Fruit fly (Drosophila melanogaster): ENCODE results near the gene COX7AL2.
A peak's percentile ranks its signal among the peaks of the same experiment; 100 is the strongest.

Gene COX7AL2

DNA sequence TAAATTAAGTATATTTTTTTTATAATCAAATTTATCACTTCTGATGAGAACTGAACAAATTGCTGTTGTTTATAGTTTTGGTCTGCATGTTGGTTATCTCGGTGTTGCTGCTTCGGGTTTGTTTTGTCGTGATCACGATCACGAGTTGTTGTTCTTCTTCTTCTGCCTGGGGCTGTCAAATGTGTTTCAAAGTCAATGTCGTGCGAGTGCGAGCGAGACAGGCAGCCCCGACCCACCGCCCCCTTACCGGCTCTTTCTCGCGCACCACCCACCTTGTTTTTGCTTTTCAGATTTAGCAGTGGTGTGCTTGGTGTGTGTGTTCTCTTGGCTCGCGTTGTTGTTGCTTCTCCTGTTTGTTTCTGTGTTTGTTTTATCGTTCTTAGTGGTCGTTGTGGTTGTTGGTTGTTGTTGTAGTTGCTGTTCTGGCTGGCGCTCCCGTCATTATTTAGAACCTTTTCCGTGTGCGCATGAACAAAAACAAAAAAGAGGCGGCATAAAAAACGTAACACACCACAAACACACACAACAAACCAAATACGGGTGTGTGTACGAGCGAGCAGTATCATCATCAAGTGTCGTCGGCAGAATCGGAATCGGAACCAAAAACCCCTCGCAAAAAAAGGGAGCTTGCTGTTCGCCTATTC, at the start of gene COX7AL2:
TSS of gene COX7AL2 (minus strand) at position 438 of the 644 bp plus-strand sequence.
- TF ChIP-seq EcR (GFP tag; optimal IDR thresholded peaks at IDR 0.05): peak in 1 of 2 experiments; percentile 89
- TF ChIP-seq usp (GFP tag; optimal IDR thresholded peaks at IDR 0.05): no peak

DNA sequence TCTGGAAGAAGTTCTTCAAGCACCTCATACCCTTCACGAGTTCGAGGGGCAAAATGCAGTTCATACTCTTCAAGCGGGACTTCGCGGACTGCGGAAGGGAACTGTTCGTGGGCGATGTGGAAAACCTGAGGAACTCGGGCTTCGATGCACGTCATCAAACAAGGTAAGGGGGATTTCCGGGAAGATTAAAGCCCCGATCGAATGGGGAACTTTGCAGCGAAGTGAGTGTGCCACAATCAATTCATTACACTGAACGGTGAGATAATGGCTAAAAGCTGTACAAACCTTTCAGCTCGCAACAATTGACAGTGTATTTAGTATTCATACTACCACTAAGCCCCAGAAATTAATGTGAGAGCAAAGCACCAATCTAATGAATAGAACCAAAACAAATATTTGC, 45.1 kb upstream of the COX7AL2 start:
- TF ChIP-seq usp (GFP tag; optimal IDR thresholded peaks at IDR 0.05): no peak
- TF ChIP-seq psq (optimal IDR thresholded peaks at IDR 0.05): no peak
- no peak for TF ChIP-seq pan (optimal IDR thresholded peaks at IDR 0.05)
- no peak for TF ChIP-seq Dll (optimal IDR thresholded peaks at IDR 0.05)
- no peak for TF ChIP-seq CG8478 (optimal IDR thresholded peaks at IDR 0.05)
- TF ChIP-seq EcR (GFP tag; optimal IDR thresholded peaks at IDR 0.05): no peak

- TF ChIP-seq EcR (GFP tag; optimal IDR thresholded peaks at IDR 0.05): peak in 1 of 2 experiments; percentile 42
- no peak for TF ChIP-seq psq (optimal IDR thresholded peaks at IDR 0.05)
- no peak for TF ChIP-seq CG8478 (optimal IDR thresholded peaks at IDR 0.05)
- no peak for TF ChIP-seq pan (optimal IDR thresholded peaks at IDR 0.05)
- TF ChIP-seq Dll (optimal IDR thresholded peaks at IDR 0.05): peak; percentile 96
- no peak for TF ChIP-seq usp (GFP tag; optimal IDR thresholded peaks at IDR 0.05)
Observed at dm6 chr2L:2242139-2242538, 44.4 kb upstream of the COX7AL2 start, which contains the start of gene CG4267. CG4267 (plus strand) TSS chr2L:2242378.

dm6 chr2L:2240493-2240892, 42.8 kb upstream of the COX7AL2 start, which contains the start of gene Tengl1:
Tengl1 (minus strand) TSS chr2L:2240593.
- TF ChIP-seq Dll (optimal IDR thresholded peaks at IDR 0.05): no peak
- TF ChIP-seq EcR (GFP tag; optimal IDR thresholded peaks at IDR 0.05): no peak
- TF ChIP-seq usp (GFP tag; optimal IDR thresholded peaks at IDR 0.05): no peak
- TF ChIP-seq CG8478 (optimal IDR thresholded peaks at IDR 0.05): no peak
- TF ChIP-seq pan (optimal IDR thresholded peaks at IDR 0.05): no peak
- TF ChIP-seq psq (optimal IDR thresholded peaks at IDR 0.05): no peak

dm6 chr2L:2239284-2239683, 41.6 kb upstream of the COX7AL2 start, which contains the start of gene Tengl2:
Tengl2 (minus strand) TSS chr2L:2239384.
- TF ChIP-seq pan (optimal IDR thresholded peaks at IDR 0.05): no peak
- no peak for TF ChIP-seq usp (GFP tag; optimal IDR thresholded peaks at IDR 0.05)
- no peak for TF ChIP-seq EcR (GFP tag; optimal IDR thresholded peaks at IDR 0.05)

DNA sequence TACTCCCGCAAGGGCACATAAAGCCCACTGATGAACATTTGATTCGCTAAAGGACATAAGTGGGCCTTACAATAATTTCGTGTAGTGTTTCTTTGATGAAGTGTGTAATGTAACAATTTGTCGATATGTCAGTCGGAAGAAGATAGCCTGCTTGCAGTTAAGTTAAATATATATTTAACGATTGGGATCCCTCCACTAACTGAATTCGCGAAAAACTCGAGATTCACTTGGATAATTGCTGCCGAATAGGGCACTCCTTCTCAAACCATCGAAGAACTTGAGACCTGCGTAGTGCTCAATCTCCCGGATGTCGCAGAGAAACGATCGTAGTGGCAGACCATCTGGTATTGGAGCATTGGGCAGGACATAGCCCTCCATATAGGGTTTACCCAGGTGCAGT, 40.4 kb upstream of the COX7AL2 start, which contains the start of gene Tengl3:
TSS of gene Tengl3 (minus strand) at position 101 of the 400 bp plus-strand sequence.
- TF ChIP-seq pan (optimal IDR thresholded peaks at IDR 0.05) (no peak), CG8478 (optimal IDR thresholded peaks at IDR 0.05) (no peak), EcR (GFP tag; optimal IDR thresholded peaks at IDR 0.05) (no peak), psq (optimal IDR thresholded peaks at IDR 0.05) (no peak), usp (GFP tag; optimal IDR thresholded peaks at IDR 0.05) (no peak), Dll (optimal IDR thresholded peaks at IDR 0.05) (no peak)

DNA sequence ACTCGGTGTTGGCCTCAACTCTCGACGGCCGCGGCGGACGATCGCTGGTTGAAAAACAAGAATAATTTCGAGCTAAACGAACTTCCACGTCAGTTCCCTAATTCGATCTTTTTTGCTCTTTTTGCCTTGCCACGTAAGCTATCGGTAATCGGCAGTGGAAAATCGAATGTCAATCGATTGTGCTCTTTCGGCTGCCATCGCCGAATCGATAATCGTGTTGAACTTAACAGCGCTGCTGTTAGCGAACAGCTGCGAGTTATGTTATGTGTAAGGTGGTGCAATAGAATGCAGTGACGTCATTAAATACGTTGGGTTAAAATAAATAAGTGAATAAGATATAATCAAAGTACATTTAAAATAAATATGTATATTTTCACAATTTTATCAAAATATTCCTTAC, 39.0 kb upstream of the COX7AL2 start, which contains the start of gene Sec24CD:
TSS of gene Sec24CD (minus strand) at position 123 of the 400 bp plus-strand sequence.
- no peak for TF ChIP-seq EcR (GFP tag; optimal IDR thresholded peaks at IDR 0.05)
- no peak for TF ChIP-seq Dll (optimal IDR thresholded peaks at IDR 0.05)
- TF ChIP-seq psq (optimal IDR thresholded peaks at IDR 0.05): no peak
- no peak for TF ChIP-seq usp (GFP tag; optimal IDR thresholded peaks at IDR 0.05)
- no peak for TF ChIP-seq CG8478 (optimal IDR thresholded peaks at IDR 0.05)
- TF ChIP-seq pan (optimal IDR thresholded peaks at IDR 0.05): no peak

- no peak for TF ChIP-seq psq (optimal IDR thresholded peaks at IDR 0.05)
Observed at dm6 chr2L:2228179-2228849, 30.6 kb upstream of the COX7AL2 start.

dm6 chr2L:2227316-2227715, 29.6 kb upstream of the COX7AL2 start:
- no peak for TF ChIP-seq Dll (optimal IDR thresholded peaks at IDR 0.05)
- TF ChIP-seq psq (optimal IDR thresholded peaks at IDR 0.05): no peak
- TF ChIP-seq CG8478 (optimal IDR thresholded peaks at IDR 0.05): no peak
- no peak for TF ChIP-seq pan (optimal IDR thresholded peaks at IDR 0.05)
- TF ChIP-seq EcR (GFP tag; optimal IDR thresholded peaks at IDR 0.05): no peak
- TF ChIP-seq usp (GFP tag; optimal IDR thresholded peaks at IDR 0.05): no peak

DNA sequence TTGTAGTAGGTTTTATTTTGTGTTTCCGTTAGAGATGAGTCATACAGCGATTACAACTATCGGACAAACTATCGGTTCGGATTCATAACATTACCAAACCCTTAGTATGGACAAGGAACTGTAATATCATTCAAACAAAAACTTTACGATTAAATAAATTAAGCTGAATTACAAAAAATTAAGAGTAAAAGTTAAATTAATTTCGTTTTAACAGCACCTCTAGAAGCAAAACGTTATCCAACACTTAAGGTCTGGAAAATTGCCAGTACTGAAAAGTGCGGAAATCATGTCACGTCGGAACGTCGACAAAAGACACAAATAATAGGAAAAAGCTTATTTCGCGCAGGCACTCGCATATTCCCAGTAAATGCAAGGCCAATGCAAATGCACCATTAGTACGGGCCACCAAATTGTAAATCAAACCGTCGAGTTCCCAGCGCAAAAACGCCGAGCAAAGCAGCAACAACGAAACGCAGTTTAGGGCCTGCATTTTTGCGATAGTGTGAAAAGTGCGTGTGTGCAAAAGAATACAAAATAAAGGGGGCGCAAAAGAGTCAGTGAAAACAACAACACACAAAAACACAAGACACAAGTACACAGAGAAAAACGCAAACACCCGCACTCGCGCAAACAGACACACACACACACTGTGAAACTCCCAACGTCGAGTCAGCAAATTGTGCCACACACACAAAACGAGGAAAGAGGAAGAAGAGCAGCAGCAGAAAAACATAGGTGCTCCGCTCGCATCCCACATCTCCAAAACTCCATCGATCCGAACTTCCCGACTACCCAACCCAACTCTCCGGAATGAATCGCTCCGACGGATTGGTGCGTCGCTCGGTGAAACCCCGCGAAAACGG, 28.8 kb upstream of the COX7AL2 start, which contains the start of the genes CG15387 and sau:
TSS of gene CG15387 (minus strand) at position 36 of the 863 bp plus-strand sequence.
TSS of gene sau (plus strand) at position 84 of the 863 bp plus-strand sequence.
- TF ChIP-seq Dll (optimal IDR thresholded peaks at IDR 0.05) (no peak), pan (optimal IDR thresholded peaks at IDR 0.05) (no peak), EcR (GFP tag; optimal IDR thresholded peaks at IDR 0.05) (no peak), usp (GFP tag; optimal IDR thresholded peaks at IDR 0.05) (no peak), CG8478 (optimal IDR thresholded peaks at IDR 0.05) (no peak), psq (optimal IDR thresholded peaks at IDR 0.05) (no peak)

- TF ChIP-seq EcR (GFP tag; optimal IDR thresholded peaks at IDR 0.05) (no peak), pan (optimal IDR thresholded peaks at IDR 0.05) (no peak), CG8478 (optimal IDR thresholded peaks at IDR 0.05) (no peak), usp (GFP tag; optimal IDR thresholded peaks at IDR 0.05) (no peak), Dll (optimal IDR thresholded peaks at IDR 0.05) (no peak), psq (optimal IDR thresholded peaks at IDR 0.05) (no peak)
Observed at dm6 chr2L:2222377-2222776, 24.7 kb upstream of the COX7AL2 start.
